Worm (Caenorhabditis elegans): Measurements from ENCODE around the gene memo-1.

- TF ChIP-seq fkh-10 (GFP tag; optimal IDR thresholded peaks at IDR 0.05) (no peak), nhr-237 (tag; optimal IDR thresholded peaks at IDR 0.05) (no peak), aly-2 (tag; optimal IDR thresholded peaks at IDR 0.05) (no peak), lsy-12 (tag; optimal IDR thresholded peaks at IDR 0.05) (no peak), mdl-1 (tag; optimal IDR thresholded peaks at IDR 0.05) (no peak)
Observed at ce11 chrV:7864663-7865062, 17.7 kb upstream of the memo-1 start, which contains the start of gene C37C3.11.
